Worm (Caenorhabditis elegans) whole organism, L2 larva: Measurements from ENCODE around the gene npr-39.

Experiments
- R02D3.7 ChIP-seq: fragments of 150-350 bp; optimal IDR thresholded peaks from 2 replicates; lab custom pipeline; 2014; ENCODE audit warnings: missing biosample characterization, missing genetic modification characterization
- aly-2 ChIP-seq: fragments of 150-350 bp; optimal IDR thresholded peaks from 2 replicates; lab custom pipeline; 2014; ENCODE audit warnings: missing biosample characterization, missing genetic modification characterization
- ama-1 ChIP-seq: fragments of 150-350 bp; optimal IDR thresholded peaks from 2 replicates; lab custom pipeline; 2018; ENCODE audit warnings: inconsistent platforms
- mab-5 ChIP-seq: fragments of 150-350 bp; optimal IDR thresholded peaks from 2 replicates; lab custom pipeline; 2014; ENCODE audit warnings: missing biosample characterization, missing genetic modification characterization
- nhr-12 ChIP-seq: fragments of 150-350 bp; optimal IDR thresholded peaks from 2 replicates; lab custom pipeline; 2014; ENCODE audit warnings: missing biosample characterization, missing genetic modification characterization
- zag-1 ChIP-seq: fragments of 150-350 bp; optimal IDR thresholded peaks from 2 replicates; lab custom pipeline; 2014; ENCODE audit warnings: missing biosample characterization, missing genetic modification characterization

ce11 chrV:10090461-10090860 lies 23.6 kb downstream of the npr-39 start, which contains the start of gene R04B5.7:
- TF ChIP-seq zag-1 (no peak), ama-1 (lab: Kevin White, UChicago) (no peak), mab-5 (tag; lab: Kevin White, UChicago) (no peak), aly-2 (tag; lab: Kevin White, UChicago) (no peak), R02D3.7 (no peak), nhr-12 (tag; lab: Kevin White, UChicago) (no peak)
